Worm (Caenorhabditis elegans) whole organism, young adult: Measurements from ENCODE around the gene C07H4.1.
A peak's percentile ranks its signal among the peaks of the same experiment; 100 is the strongest.

ENCODE experiments used
- B0336.3 ChIP-seq: fragments of 200-800 bp; sonication (Bioruptor generic); IDR thresholded peaks from 2 replicates; pipeline ENCODE4 v1.3.6; 2022; ENCODE audit warnings: missing genetic modification characterization, missing compliant biosample characterization
- C06A6.2 ChIP-seq: fragments of 200-800 bp; sonication (Bioruptor generic); conservative IDR thresholded peaks from 2 replicates; pipeline ENCODE4 v1.3.6; 2022; ENCODE audit warnings: missing genetic modification characterization, missing compliant biosample characterization
- F52B5.7 ChIP-seq: sonication (generic microtip); optimal IDR thresholded peaks from 2 replicates; lab custom pipeline; 2016; ENCODE audit warnings: mild to moderate bottlenecking, missing genetic modification characterization, missing compliant biosample characterization
- F57A8.1 ChIP-seq: fragments of 200-800 bp; sonication (Bioruptor generic); optimal IDR thresholded peaks from 2 replicates; lab custom pipeline; 2018; ENCODE audit warnings: mild to moderate bottlenecking, missing genetic modification characterization, moderate library complexity, missing compliant biosample characterization
- K11D2.4 ChIP-seq: fragments of 200-800 bp; sonication (Bioruptor generic); IDR thresholded peaks from 2 replicates; pipeline ENCODE4 v1.3.6; 2022; ENCODE audit warnings: missing genetic modification reagents, missing genetic modification characterization, missing compliant biosample characterization
- K12H6.12 ChIP-seq: fragments of 200-800 bp; sonication (Bioruptor generic); optimal IDR thresholded peaks from 2 replicates; lab custom pipeline; 2018; ENCODE audit warnings: mild to moderate bottlenecking, missing genetic modification characterization, missing compliant biosample characterization
- T07F8.4 ChIP-seq: sonication (generic microtip); optimal IDR thresholded peaks from 2 replicates; lab custom pipeline; 2016; ENCODE audit warnings: mild to moderate bottlenecking, missing genetic modification characterization, moderate library complexity, missing compliant biosample characterization
- T26A5.8 ChIP-seq: sonication (generic microtip); optimal IDR thresholded peaks from 2 replicates; lab custom pipeline; 2016; ENCODE audit warnings: missing genetic modification characterization, missing compliant biosample characterization
- Y53G8AR.9 ChIP-seq: fragments of 200-800 bp; sonication (Bioruptor generic); conservative IDR thresholded peaks from 2 replicates; pipeline ENCODE4 v1.3.6; 2022; ENCODE audit warnings: missing genetic modification reagents, missing genetic modification characterization, missing compliant biosample characterization
- Y95B8A.8 ChIP-seq: fragments of 200-800 bp; sonication (Bioruptor generic); IDR thresholded peaks from 2 replicates; pipeline ENCODE4 v1.3.6; 2022; ENCODE audit warnings: missing genetic modification reagents, missing genetic modification characterization, missing compliant biosample characterization
- atf-7 ChIP-seq: sonication (generic microtip); optimal IDR thresholded peaks from 2 replicates; lab custom pipeline; 2017; ENCODE audit warnings: mild to moderate bottlenecking, missing genetic modification characterization, missing compliant biosample characterization
- athp-1 ChIP-seq: sonication (generic microtip); optimal IDR thresholded peaks from 2 replicates; lab custom pipeline; 2017; ENCODE audit warnings: mild to moderate bottlenecking, missing genetic modification characterization, missing compliant biosample characterization
- attf-3 ChIP-seq: fragments of 200-800 bp; sonication (Bioruptor generic); conservative IDR thresholded peaks from 2 replicates; pipeline ENCODE4 v1.3.6; 2022; ENCODE audit warnings: missing genetic modification reagents, missing genetic modification characterization, missing compliant biosample characterization
- attf-5 ChIP-seq: fragments of 200-800 bp; sonication (Bioruptor generic); optimal IDR thresholded peaks from 2 replicates; lab custom pipeline; 2018; ENCODE audit warnings: mild to moderate bottlenecking, missing genetic modification characterization, missing compliant biosample characterization
- bed-2 ChIP-seq: fragments of 200-800 bp; sonication (Bioruptor generic); IDR thresholded peaks from 2 replicates; pipeline ENCODE4 v1.3.6; 2022; ENCODE audit warnings: missing genetic modification reagents, missing genetic modification characterization, missing compliant biosample characterization
- ccch-3 ChIP-seq: fragments of 200-800 bp; sonication (Bioruptor generic); optimal IDR thresholded peaks from 2 replicates; lab custom pipeline; 2018; ENCODE audit warnings: mild to moderate bottlenecking, missing genetic modification characterization, missing compliant biosample characterization
- cebp-1 ChIP-seq, 2 experiments: fragments of 200-800 bp in 1 of 2; sonication (Bioruptor generic) in 1 of 2; sonication (generic microtip) in 1 of 2; IDR thresholded peaks in 1 of 2; optimal IDR thresholded peaks in 1 of 2; 2 replicates each; pipeline versions ENCODE4 v1.3.6 to Lab custom; 2017 to 2022; ENCODE audit warnings: missing compliant biosample characterization in 2 of 2, missing genetic modification characterization in 2 of 2, mild to moderate bottlenecking in 1 of 2, missing genetic modification reagents in 1 of 2, moderate library complexity in 1 of 2
- ceh-100 ChIP-seq: fragments of 200-800 bp; sonication (Bioruptor generic); IDR thresholded peaks from 2 replicates; pipeline ENCODE4 v1.3.6; 2022; ENCODE audit warnings: missing genetic modification reagents, missing genetic modification characterization, missing compliant biosample characterization
- ceh-58 ChIP-seq: fragments of 200-800 bp; sonication (Bioruptor generic); IDR thresholded peaks from 2 replicates; pipeline ENCODE4 v1.3.6; 2022; ENCODE audit warnings: missing genetic modification characterization, missing compliant biosample characterization
- ceh-79 ChIP-seq: sonication (generic microtip); optimal IDR thresholded peaks from 2 replicates; lab custom pipeline; 2017; ENCODE audit warnings: mild to moderate bottlenecking, missing genetic modification characterization, missing compliant biosample characterization
- die-1 ChIP-seq: sonication (generic microtip); optimal IDR thresholded peaks from 2 replicates; lab custom pipeline; 2016; ENCODE audit warnings: missing genotype, mild to moderate bottlenecking, missing genetic modification characterization, missing compliant biosample characterization
- dox-1 ChIP-seq: fragments of 200-800 bp; sonication (Bioruptor generic); IDR thresholded peaks from 2 replicates; pipeline ENCODE4 v1.3.6; 2022; ENCODE audit warnings: missing genetic modification reagents, missing genetic modification characterization, missing compliant biosample characterization
- dpl-1 ChIP-seq: fragments of 150-350 bp; optimal IDR thresholded peaks from 2 replicates; lab custom pipeline; 2014; ENCODE audit warnings: missing biosample characterization, missing genetic modification reagents, missing genetic modification characterization
- hlh-26 ChIP-seq: fragments of 200-800 bp; sonication (Bioruptor generic); conservative IDR thresholded peaks from 2 replicates; pipeline ENCODE4 v1.3.6; 2022; ENCODE audit warnings: missing genetic modification reagents, missing genetic modification characterization, missing compliant biosample characterization
- hmg-1.2 ChIP-seq: fragments of 200-800 bp; sonication (Bioruptor generic); IDR thresholded peaks from 2 replicates; pipeline ENCODE4 v1.3.6; 2022; ENCODE audit warnings: missing genetic modification reagents, missing genetic modification characterization, missing compliant biosample characterization
- let-526 ChIP-seq: fragments of 200-800 bp; sonication (Bioruptor generic); IDR thresholded peaks from 2 replicates; pipeline ENCODE4 v1.3.6; 2022; ENCODE audit warnings: missing genetic modification reagents, missing genetic modification characterization, missing compliant biosample characterization
- let-607 ChIP-seq, 2 experiments: fragments of 200-800 bp in 1 of 2; sonication (Bioruptor generic) in 1 of 2; sonication (generic microtip) in 1 of 2; optimal IDR thresholded peaks; 2 replicates each; lab custom pipeline; 2016 to 2018; ENCODE audit warnings: mild to moderate bottlenecking in 2 of 2, missing compliant biosample characterization in 2 of 2, missing genetic modification characterization in 2 of 2, moderate library complexity in 2 of 2, missing genotype in 1 of 2
- lin-40 ChIP-seq: sonication (generic microtip); optimal IDR thresholded peaks from 2 replicates; lab custom pipeline; 2016; ENCODE audit warnings: missing genetic modification characterization, mild to moderate bottlenecking, missing compliant biosample characterization, missing genotype, missing genetic modification reagents
- madf-10 ChIP-seq: sonication (generic microtip); optimal IDR thresholded peaks from 2 replicates; lab custom pipeline; 2016; ENCODE audit warnings: mild to moderate bottlenecking, missing genetic modification characterization, missing compliant biosample characterization
- madf-8 ChIP-seq: fragments of 200-800 bp; sonication (Bioruptor generic); conservative IDR thresholded peaks from 2 replicates; pipeline ENCODE4 v1.3.6; 2022; ENCODE audit warnings: missing genetic modification reagents, missing genetic modification characterization, missing compliant biosample characterization
- mcd-1 ChIP-seq: fragments of 200-800 bp; sonication (Bioruptor generic); IDR thresholded peaks from 2 replicates; pipeline ENCODE4 v1.3.6; 2022; ENCODE audit warnings: missing genetic modification reagents, missing genetic modification characterization, missing compliant biosample characterization
- mel-28 ChIP-seq: sonication (generic microtip); optimal IDR thresholded peaks from 2 replicates; lab custom pipeline; 2016; ENCODE audit warnings: borderline replicate concordance, mild to moderate bottlenecking, missing genetic modification characterization, missing compliant biosample characterization
- nhr-179 ChIP-seq: sonication (generic microtip); optimal IDR thresholded peaks from 2 replicates; lab custom pipeline; 2016; ENCODE audit warnings: mild to moderate bottlenecking, missing genetic modification characterization, missing compliant biosample characterization
- nhr-27 ChIP-seq: fragments of 200-800 bp; sonication (Bioruptor generic); optimal IDR thresholded peaks from 2 replicates; lab custom pipeline; 2018; ENCODE audit warnings: mild to moderate bottlenecking, missing genetic modification characterization, moderate library complexity, missing compliant biosample characterization
- nhr-80 ChIP-seq: sonication (generic microtip); optimal IDR thresholded peaks from 2 replicates; lab custom pipeline; 2016; ENCODE audit warnings: missing genetic modification characterization, missing compliant biosample characterization
- pbrm-1 ChIP-seq: fragments of 200-800 bp; sonication (Bioruptor generic); IDR thresholded peaks from 2 replicates; pipeline ENCODE4 v1.3.6; 2022; ENCODE audit warnings: missing genetic modification reagents, missing genetic modification characterization, missing compliant biosample characterization
- rcor-1 ChIP-seq: fragments of 200-800 bp; sonication (Bioruptor generic); IDR thresholded peaks from 2 replicates; pipeline ENCODE4 v1.3.6; 2022; ENCODE audit warnings: missing genetic modification reagents, missing genetic modification characterization, missing compliant biosample characterization
- repo-1 ChIP-seq: sonication (generic microtip); optimal IDR thresholded peaks from 2 replicates; lab custom pipeline; 2017; ENCODE audit warnings: mild to moderate bottlenecking, missing genetic modification characterization, missing compliant biosample characterization
- rpc-1 ChIP-seq, 2 experiments: fragments of 150-350 bp in 1 of 2; sonication (generic microtip) in 1 of 2; optimal IDR thresholded peaks; 2 replicates each; lab custom pipeline; 2014 to 2018; ENCODE audit warnings: missing biosample characterization in 1 of 2, missing genetic modification characterization in 1 of 2, missing genetic modification reagents in 1 of 2, missing genotype in 1 of 2
- sea-2 ChIP-seq: fragments of 200-800 bp; sonication (Bioruptor generic); IDR thresholded peaks from 2 replicates; pipeline ENCODE4 v1.3.6; 2022; ENCODE audit warnings: missing genetic modification characterization, missing compliant biosample characterization
- snpc-3.4 ChIP-seq: sonication (generic microtip); optimal IDR thresholded peaks from 2 replicates; lab custom pipeline; 2017; ENCODE audit warnings: missing genetic modification characterization, mild to moderate bottlenecking, missing compliant biosample characterization, antibody characterized with exemption, moderate library complexity, missing genotype, missing genetic modification reagents
- tbp1 ChIP-seq: fragments of 200-800 bp; sonication (Bioruptor generic); optimal IDR thresholded peaks from 2 replicates; lab custom pipeline; 2018; ENCODE audit warnings: mild to moderate bottlenecking, missing genetic modification characterization, missing compliant biosample characterization
- tlf-1 ChIP-seq: fragments of 200-800 bp; sonication (Bioruptor generic); optimal IDR thresholded peaks from 2 replicates; lab custom pipeline; 2018; ENCODE audit warnings: mild to moderate bottlenecking, missing genetic modification characterization, missing compliant biosample characterization
- unc-62 ChIP-seq: fragments of 150-350 bp; optimal IDR thresholded peaks from 2 replicates; lab custom pipeline; 2014; ENCODE audit warnings: missing biosample characterization, missing genetic modification reagents, missing genetic modification characterization
- xnd-1 ChIP-seq: sonication (generic microtip); optimal IDR thresholded peaks from 2 replicates; lab custom pipeline; 2016; ENCODE audit warnings: missing genotype, missing genetic modification reagents, missing genetic modification characterization, missing compliant biosample characterization
- ztf-18 ChIP-seq: sonication (generic microtip); optimal IDR thresholded peaks from 2 replicates; lab custom pipeline; 2016; ENCODE audit warnings: missing genotype, mild to moderate bottlenecking, missing genetic modification characterization, missing compliant biosample characterization
- ztf-26 ChIP-seq: sonication (generic microtip); optimal IDR thresholded peaks from 2 replicates; lab custom pipeline; 2017; ENCODE audit warnings: missing genetic modification characterization, missing compliant biosample characterization

C07H4.1 gene

ce11 chrII:9113759-9114158, 20.3 kb upstream of the C07H4.1 start:
- no peak for TF ChIP-seq K11D2.4 (GFP tag; lab: Robert Waterston, UW)
- TF ChIP-seq dox-1 = peak; percentile 81
- TF ChIP-seq B0336.3 (GFP tag; lab: Robert Waterston, UW) = peak; percentile 38; the same call in 1 of the 2 replicates
- no peak for TF ChIP-seq snpc-3.4 (tag; lab: Kevin White, UChicago)
- peak; percentile 13 for TF ChIP-seq madf-10 (tag; lab: Kevin White, UChicago)
- peak; percentile 31 for TF ChIP-seq lin-40 (tag; lab: Kevin White, UChicago)
- TF ChIP-seq nhr-80 (tag; lab: Kevin White, UChicago) = peak; percentile 85
- TF ChIP-seq ztf-18 = peak; percentile 43
- TF ChIP-seq nhr-27 (tag; lab: Kevin White, UChicago) = no peak
- peak; percentile 11 for TF ChIP-seq ztf-26 (tag; lab: Kevin White, UChicago)
- no peak for TF ChIP-seq cebp-1 (GFP tag; IDR thresholded peaks at IDR 0.05; lab: Robert Waterston, UW)
- peak; percentile 71 for TF ChIP-seq cebp-1 (tag; optimal IDR thresholded peaks at IDR 0.05; lab: Kevin White, UChicago)
- peak; percentile 62 for TF ChIP-seq attf-5 (GFP tag; lab: Kevin White, UChicago)
- peak; percentile 33 for TF ChIP-seq tbp1 (GFP tag; lab: Kevin White, UChicago)
- TF ChIP-seq hmg-1.2 (GFP tag; lab: Robert Waterston, UW) = peak; percentile 76
- TF ChIP-seq Y53G8AR.9 = 0 out of 2 replicates have a peak, but pooled peaks have one; percentile 28
- TF ChIP-seq mcd-1 (GFP tag; lab: Robert Waterston, UW) = peak; percentile 45
- peak; percentile 42 for TF ChIP-seq atf-7
- no peak for TF ChIP-seq attf-3 (GFP tag; lab: Robert Waterston, UW)
- peak; percentile 38 to 76 for TF ChIP-seq let-607 (tag; optimal IDR thresholded peaks at IDR 0.05; lab: Kevin White, UChicago)

ce11 chrII:9112851-9113250, 19.4 kb upstream of the C07H4.1 start, which contains the start of gene jun-1:
TSS of gene jun-1 (plus strand) at chrII:9113157.
- no peak for TF ChIP-seq xnd-1 (tag; lab: Kevin White, UChicago)
- no peak for TF ChIP-seq ccch-3 (GFP tag; lab: Kevin White, UChicago)
- TF ChIP-seq attf-5 (GFP tag; lab: Kevin White, UChicago) = peak; percentile 69
- TF ChIP-seq ceh-79 (tag; lab: Kevin White, UChicago) = no peak
- no peak for TF ChIP-seq Y95B8A.8 (GFP tag; lab: Robert Waterston, UW)
- peak; percentile 54 for TF ChIP-seq C06A6.2 (GFP tag; lab: Robert Waterston, UW)
- TF ChIP-seq tlf-1 (GFP tag; lab: Kevin White, UChicago) = no peak
- TF ChIP-seq F52B5.7 (tag; lab: Kevin White, UChicago) = no peak
- TF ChIP-seq die-1 (tag; lab: Kevin White, UChicago) = no peak
- TF ChIP-seq unc-62 (GFP tag; lab: Kevin White, UChicago) = peak; percentile 37
- TF ChIP-seq athp-1 = no peak
- peak; percentile 66 for TF ChIP-seq dox-1
- no peak for TF ChIP-seq ceh-58
- peak; percentile 49 for TF ChIP-seq rcor-1
- no peak for TF ChIP-seq hlh-26 (GFP tag; lab: Robert Waterston, UW)
- no peak for TF ChIP-seq T07F8.4 (tag; lab: Kevin White, UChicago)
- TF ChIP-seq dpl-1 (GFP tag; lab: Kevin White, UChicago) = no peak
- no peak for TF ChIP-seq F57A8.1 (GFP tag; lab: Kevin White, UChicago)
- TF ChIP-seq nhr-179 (tag; lab: Kevin White, UChicago) = no peak
- TF ChIP-seq repo-1 = no peak
- TF ChIP-seq ztf-26 (tag; lab: Kevin White, UChicago) = peak; percentile 69
- TF ChIP-seq madf-8 = no peak
- peak; percentile 17 for TF ChIP-seq rpc-1 (optimal IDR thresholded peaks at IDR 0.05; lab: Kevin White, UChicago)
- no peak for TF ChIP-seq rpc-1 (tag; optimal IDR thresholded peaks at IDR 0.05; lab: Kevin White, UChicago)
- TF ChIP-seq ceh-100 (GFP tag; lab: Robert Waterston, UW) = no peak
- no peak for TF ChIP-seq let-526 (GFP tag; lab: Robert Waterston, UW)
- TF ChIP-seq pbrm-1 (GFP tag; lab: Robert Waterston, UW) = peak; percentile 71
- TF ChIP-seq sea-2 (GFP tag; lab: Robert Waterston, UW) = no peak
- peak; percentile 72 for TF ChIP-seq K12H6.12 (tag; lab: Kevin White, UChicago)
- no peak for TF ChIP-seq mel-28 (tag; lab: Kevin White, UChicago)
- no peak for TF ChIP-seq bed-2
- no peak for TF ChIP-seq T26A5.8 (tag; lab: Kevin White, UChicago)
